Fruit fly (Drosophila melanogaster) whole organism, embryonic: ENCODE data around the gene CG2321.

Experiments
- Aef1 ChIP-seq: fragments of 200-800 bp; sonication (Bioruptor generic); IDR thresholded peaks from 3 replicates; pipeline ENCODE4 v1.3.6; 2022; ENCODE audit warnings: missing biosample characterization, missing genetic modification characterization
- CG12155 ChIP-seq: fragments of 200-800 bp; sonication (Bioruptor generic); optimal IDR thresholded peaks from 3 replicates; lab custom pipeline; 2016; ENCODE audit warnings: missing biosample characterization, missing genetic modification characterization
- CG12219 ChIP-seq: fragments of 200-800 bp; sonication (Bioruptor generic); optimal IDR thresholded peaks from 3 replicates; lab custom pipeline; 2018; ENCODE audit warnings: missing biosample characterization, mild to moderate bottlenecking, missing genetic modification characterization
- CG13287 ChIP-seq: fragments of 200-800 bp; sonication (Bioruptor generic); IDR thresholded peaks from 2 replicates; pipeline ENCODE4 v1.3.6; 2022; ENCODE audit warnings: missing biosample characterization, missing genetic modification characterization; ENCODE audit not compliant: partially characterized antibody
- CG16813 ChIP-seq: fragments of 200-800 bp; sonication (Bioruptor generic); IDR thresholded peaks from 3 replicates; pipeline ENCODE4 v1.3.6; 2022; ENCODE audit warnings: missing biosample characterization, missing genetic modification characterization; ENCODE audit not compliant: partially characterized antibody
- CG17568 ChIP-seq: fragments of 200-800 bp; sonication (Bioruptor generic); optimal IDR thresholded peaks from 2 replicates; lab custom pipeline; 2018; ENCODE audit warnings: missing biosample characterization, mild to moderate bottlenecking, missing genetic modification characterization, moderate library complexity
- CG18476 ChIP-seq: fragments of 200-800 bp; sonication (Bioruptor generic); optimal IDR thresholded peaks from 2 replicates; lab custom pipeline; 2016; ENCODE audit warnings: missing biosample characterization, mild to moderate bottlenecking, missing genetic modification characterization
- CG18599 ChIP-seq: fragments of 200-800 bp; sonication (Bioruptor generic); optimal IDR thresholded peaks from 3 replicates; lab custom pipeline; 2017; ENCODE audit warnings: missing biosample characterization, missing genetic modification characterization, mild to moderate bottlenecking, moderate library complexity, missing genetic modification reagents
- CG30403 ChIP-seq: fragments of 200-800 bp; sonication (Bioruptor generic); optimal IDR thresholded peaks from 3 replicates; lab custom pipeline; 2016; ENCODE audit warnings: missing biosample characterization, missing genetic modification characterization
- CG31365 ChIP-seq: fragments of 200-800 bp; sonication (Bioruptor generic); optimal IDR thresholded peaks from 2 replicates; lab custom pipeline; 2018; ENCODE audit warnings: missing biosample characterization, mild to moderate bottlenecking, missing genetic modification characterization
- CG4707 ChIP-seq: fragments of 200-800 bp; sonication (Bioruptor generic); optimal IDR thresholded peaks from 2 replicates; lab custom pipeline; 2018; ENCODE audit warnings: missing biosample characterization, mild to moderate bottlenecking, missing genetic modification characterization, moderate library complexity
- CG8290 ChIP-seq, 3 experiments: fragments of 200-800 bp; sonication (Bioruptor generic); optimal IDR thresholded peaks; 2 replicates each; lab custom pipeline; 2016 to 2019; ENCODE audit warnings: missing biosample characterization in 3 of 3, missing genetic modification characterization in 3 of 3, mild to moderate bottlenecking in 2 of 3, moderate library complexity in 1 of 3
- CG8478 ChIP-seq: fragments of >200 bp; optimal IDR thresholded peaks from 2 replicates; lab custom pipeline; 2018
- CG8924 ChIP-seq: fragments of 200-800 bp; optimal IDR thresholded peaks from 3 replicates; lab custom pipeline; 2019; ENCODE audit warnings: missing biosample characterization, mild to moderate bottlenecking, missing genetic modification characterization, moderate library complexity
- CG9797 ChIP-seq: fragments of 200-800 bp; sonication (Bioruptor generic); optimal IDR thresholded peaks from 3 replicates; lab custom pipeline; 2018; ENCODE audit warnings: missing biosample characterization, mild to moderate bottlenecking, missing genetic modification characterization
- D ChIP-seq, 2 experiments: fragments of 200-800 bp in 1 of 2; fragments of >200 bp in 1 of 2; sonication (Bioruptor generic) in 1 of 2; optimal IDR thresholded peaks; 2 replicates in 1 of 2; 3 replicates in 1 of 2; lab custom pipeline; 2017; ENCODE audit warnings: mild to moderate bottlenecking in 1 of 2, missing biosample characterization in 1 of 2, missing genetic modification characterization in 1 of 2, missing genetic modification reagents in 1 of 2
- Dfd ChIP-seq, 2 experiments: fragments of >200 bp; optimal IDR thresholded peaks; 2 replicates each; lab custom pipeline; 2017; ENCODE audit warnings: missing biosample characterization in 2 of 2, missing genetic modification characterization in 2 of 2
- Dip3 ChIP-seq: fragments of 200-800 bp; sonication (Bioruptor generic); optimal IDR thresholded peaks from 3 replicates; lab custom pipeline; 2016; ENCODE audit warnings: missing biosample characterization, missing genetic modification characterization
- E2f1 ChIP-seq: fragments of 200-800 bp; sonication (Bioruptor generic); IDR thresholded peaks from 2 replicates; pipeline ENCODE4 v1.3.6; 2022; ENCODE audit warnings: missing biosample characterization, missing genetic modification characterization
- Gug ChIP-seq: fragments of 200-800 bp; sonication (Bioruptor generic); IDR thresholded peaks from 4 replicates; pipeline ENCODE4 v1.3.6; 2022; ENCODE audit warnings: missing biosample characterization, missing genetic modification characterization
- HLH4C ChIP-seq: fragments of 200-800 bp; sonication (Bioruptor generic); IDR thresholded peaks from 3 replicates; pipeline ENCODE4 v1.3.6; 2022; ENCODE audit warnings: missing biosample characterization, missing genetic modification characterization; ENCODE audit not compliant: partially characterized antibody
- HLHmδ ChIP-seq: fragments of 200-800 bp; sonication (Bioruptor generic); optimal IDR thresholded peaks from 2 replicates; lab custom pipeline; 2018; ENCODE audit warnings: missing biosample characterization, mild to moderate bottlenecking, missing genetic modification characterization, moderate library complexity
- Hr78 ChIP-seq, 2 experiments: fragments of 200-800 bp in 1 of 2; fragments of >200 bp in 1 of 2; sonication (Bioruptor generic) in 1 of 2; optimal IDR thresholded peaks; 2 replicates each; lab custom pipeline; 2017 to 2019; ENCODE audit warnings: missing biosample characterization in 2 of 2, missing genetic modification characterization in 2 of 2, mild to moderate bottlenecking in 1 of 2, moderate library complexity in 1 of 2
- Lim3 ChIP-seq: fragments of 200-800 bp; sonication (Bioruptor generic); IDR thresholded peaks from 2 replicates; pipeline ENCODE4 v1.3.6; 2022; ENCODE audit warnings: missing biosample characterization, missing genetic modification characterization
- MTF-1 ChIP-seq: fragments of 200-800 bp; sonication (Bioruptor generic); optimal IDR thresholded peaks from 2 replicates; lab custom pipeline; 2018; ENCODE audit warnings: missing biosample characterization, mild to moderate bottlenecking, missing genetic modification characterization, borderline replicate concordance
- Six4 ChIP-seq: fragments of 200-800 bp; sonication (Bioruptor generic); optimal IDR thresholded peaks from 2 replicates; lab custom pipeline; 2016; ENCODE audit warnings: missing biosample characterization, missing genetic modification characterization
- Sry-δ ChIP-seq: fragments of 200-800 bp; sonication (Bioruptor generic); optimal IDR thresholded peaks from 2 replicates; lab custom pipeline; 2016; ENCODE audit warnings: missing biosample characterization, missing genetic modification characterization
- dpn ChIP-seq, 2 experiments: fragments of 200-800 bp; sonication (Bioruptor generic); optimal IDR thresholded peaks; 3 replicates each; lab custom pipeline; 2016; ENCODE audit warnings: missing biosample characterization in 2 of 2, missing genetic modification characterization in 2 of 2
- fd3F ChIP-seq: fragments of 200-800 bp; sonication (Bioruptor generic); optimal IDR thresholded peaks from 2 replicates; lab custom pipeline; 2018; ENCODE audit warnings: missing biosample characterization, mild to moderate bottlenecking, missing genetic modification characterization, moderate library complexity
- fru ChIP-seq: fragments of >200 bp; optimal IDR thresholded peaks from 2 replicates; lab custom pipeline; 2017
- ftz-f1 ChIP-seq: fragments of 200-800 bp; sonication (Bioruptor generic); optimal IDR thresholded peaks from 2 replicates; lab custom pipeline; 2016; ENCODE audit warnings: missing biosample characterization, missing genetic modification characterization
- kni ChIP-seq: fragments of 200-800 bp; sonication (Bioruptor generic); optimal IDR thresholded peaks from 3 replicates; lab custom pipeline; 2017; ENCODE audit warnings: mild to moderate bottlenecking, missing biosample characterization, missing genetic modification reagents, missing genetic modification characterization
- knrl ChIP-seq: fragments of 200-800 bp; sonication (Bioruptor generic); IDR thresholded peaks from 3 replicates; pipeline ENCODE4 v1.3.6; 2022; ENCODE audit warnings: missing biosample characterization, missing genetic modification characterization; ENCODE audit not compliant: partially characterized antibody
- lmd ChIP-seq: fragments of 200-800 bp; sonication (Bioruptor generic); IDR thresholded peaks from 2 replicates; pipeline ENCODE4 v1.3.6; 2022; ENCODE audit warnings: missing biosample characterization, missing genetic modification characterization
- luna ChIP-seq: fragments of 200-800 bp; sonication (Bioruptor generic); optimal IDR thresholded peaks from 2 replicates; lab custom pipeline; 2016; ENCODE audit warnings: missing biosample characterization, missing genetic modification characterization
- mld ChIP-seq: fragments of 200-800 bp; sonication (Bioruptor generic); IDR thresholded peaks from 3 replicates; pipeline ENCODE4 v1.3.6; 2022; ENCODE audit warnings: missing biosample characterization, missing genetic modification characterization; ENCODE audit not compliant: partially characterized antibody
- pfk ChIP-seq: fragments of 200-800 bp; sonication (Bioruptor generic); optimal IDR thresholded peaks from 2 replicates; lab custom pipeline; 2018; ENCODE audit warnings: missing biosample characterization, mild to moderate bottlenecking, missing genetic modification characterization, moderate library complexity
- pita ChIP-seq: fragments of 200-800 bp; sonication (Bioruptor generic); optimal IDR thresholded peaks from 2 replicates; lab custom pipeline; 2017; ENCODE audit warnings: missing biosample characterization, mild to moderate bottlenecking, missing genetic modification characterization
- prd ChIP-seq, 3 experiments: fragments of >200 bp in 2 of 3; fragments of 200-800 bp in 1 of 3; sonication (Bioruptor generic) in 1 of 3; optimal IDR thresholded peaks in 2 of 3; IDR thresholded peaks in 1 of 3; 2 replicates in 2 of 3; 3 replicates in 1 of 3; pipeline versions ENCODE4 v1.3.6 to Lab custom; 2017 to 2022; ENCODE audit warnings: missing biosample characterization in 1 of 3, missing genetic modification characterization in 1 of 3
- psq ChIP-seq: fragments of 200-800 bp; sonication (Bioruptor generic); optimal IDR thresholded peaks from 2 replicates; lab custom pipeline; 2017; ENCODE audit warnings: missing biosample characterization, missing genetic modification characterization
- ro ChIP-seq: fragments of 200-800 bp; sonication (Bioruptor generic); IDR thresholded peaks from 2 replicates; pipeline ENCODE4 v1.3.6; 2022; ENCODE audit warnings: missing biosample characterization, missing genetic modification characterization
- sima ChIP-seq: fragments of 200-800 bp; sonication (Bioruptor generic); optimal IDR thresholded peaks from 2 replicates; lab custom pipeline; 2016; ENCODE audit warnings: missing biosample characterization, missing genetic modification characterization
- stc ChIP-seq: fragments of 200-800 bp; sonication (Bioruptor generic); IDR thresholded peaks from 2 replicates; pipeline ENCODE4 v1.3.6; 2022; ENCODE audit warnings: missing biosample characterization, missing genetic modification characterization
- tll ChIP-seq, 2 experiments: fragments of 200-800 bp in 1 of 2; fragments of >200 bp in 1 of 2; sonication (Bioruptor generic) in 1 of 2; optimal IDR thresholded peaks; 2 replicates each; lab custom pipeline; 2017 to 2019; ENCODE audit warnings: missing biosample characterization in 2 of 2, missing genetic modification characterization in 2 of 2, mild to moderate bottlenecking in 1 of 2, moderate library complexity in 1 of 2
- usp ChIP-seq: fragments of >200 bp; optimal IDR thresholded peaks from 2 replicates; lab custom pipeline; 2017; ENCODE audit warnings: missing biosample characterization, missing genetic modification characterization
- vnd ChIP-seq: fragments of 200-800 bp; sonication (Bioruptor generic); IDR thresholded peaks from 3 replicates; pipeline ENCODE4 v1.3.6; 2022; ENCODE audit warnings: missing biosample characterization, missing genetic modification characterization; ENCODE audit not compliant: partially characterized antibody
- z ChIP-seq: fragments of 200-800 bp; sonication (Bioruptor generic); IDR thresholded peaks from 3 replicates; pipeline ENCODE4 v1.3.6; 2022; ENCODE audit warnings: missing biosample characterization, missing genetic modification characterization
- zen2 ChIP-seq: fragments of 200-800 bp; sonication (Bioruptor generic); IDR thresholded peaks from 3 replicates; pipeline ENCODE4 v1.3.6; 2022; ENCODE audit warnings: missing biosample characterization, missing genetic modification characterization; ENCODE audit not compliant: partially characterized antibody

Gene CG2321

DNA sequence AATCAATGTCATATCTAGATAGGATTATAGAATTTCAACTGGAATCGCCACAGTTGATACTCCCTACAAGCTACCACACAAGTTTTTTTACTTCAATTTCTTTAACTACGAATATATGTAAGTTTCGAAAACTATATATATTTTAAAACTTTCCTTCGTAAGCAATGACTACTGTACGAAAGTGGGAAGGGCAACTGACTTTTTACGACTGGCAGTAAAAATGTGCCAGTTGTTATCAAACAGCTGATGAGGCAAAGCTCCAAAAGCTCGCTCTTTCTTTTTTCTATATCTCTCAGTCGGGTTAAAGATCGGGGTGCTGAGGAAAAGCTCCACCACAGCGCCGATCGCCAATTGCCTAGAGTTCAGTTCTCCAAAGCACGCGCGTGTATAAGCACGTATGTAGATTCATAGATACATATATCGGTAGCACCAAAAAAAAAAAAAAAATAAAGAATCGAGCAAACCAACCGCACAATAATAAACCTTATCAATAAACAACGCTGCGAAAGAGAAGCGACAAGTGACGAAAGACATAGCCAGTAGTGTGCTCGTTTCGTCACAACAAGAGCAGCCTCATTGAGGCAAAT, 10.0 kb downstream of the CG2321 start (continued):
- TF ChIP-seq CG17568 (GFP tag; lab: Kevin White, UChicago), result no peak
- TF ChIP-seq E2f1, result peak; percentile 48
- peak; percentile 55 for TF ChIP-seq CG12219 (GFP tag; lab: Kevin White, UChicago)
- no peak for TF ChIP-seq CG12155 (GFP tag; lab: Kevin White, UChicago)
- no peak for TF ChIP-seq pita (GFP tag; lab: Kevin White, UChicago)
- no peak for TF ChIP-seq usp
- TF ChIP-seq sima (GFP tag; lab: Kevin White, UChicago), result no peak
- TF ChIP-seq CG4707 (GFP tag; lab: Kevin White, UChicago), result no peak
- TF ChIP-seq CG30403 (GFP tag; lab: Kevin White, UChicago), result peak; percentile 42
- TF ChIP-seq CG18599, result peak; percentile 68
- peak; percentile 61 for TF ChIP-seq Dip3 (GFP tag; lab: Kevin White, UChicago)
- no peak for TF ChIP-seq Sry-δ
- TF ChIP-seq Six4 (GFP tag; lab: Kevin White, UChicago), result no peak
- TF ChIP-seq CG16813 (GFP tag; lab: Robert Waterston, UW), result 0 out of 3 replicates have a peak, but pooled peaks have one; percentile 8
- TF ChIP-seq knrl (GFP tag; lab: Robert Waterston, UW), result no peak
- no peak for TF ChIP-seq psq
- peak; percentile 31 to 39 for TF ChIP-seq dpn (GFP tag; optimal IDR thresholded peaks at IDR 0.05; lab: Kevin White, UChicago)
- peak; percentile 70 for TF ChIP-seq lmd (GFP tag; lab: Robert Waterston, UW)
- no peak for TF ChIP-seq ro (GFP tag; lab: Robert Waterston, UW)
- no peak for TF ChIP-seq CG9797
- TF ChIP-seq mld (GFP tag; lab: Robert Waterston, UW), result no peak
- TF ChIP-seq kni, result no peak
- TF ChIP-seq stc (GFP tag; lab: Robert Waterston, UW), result peak; percentile 72
- no peak for TF ChIP-seq z (GFP tag; lab: Robert Waterston, UW)
- no peak for TF ChIP-seq HLHmδ (GFP tag; lab: Kevin White, UChicago)
- no peak for TF ChIP-seq luna (GFP tag; lab: Kevin White, UChicago)
- peak; percentile 32 for TF ChIP-seq CG18476 (GFP tag; lab: Kevin White, UChicago)
- TF ChIP-seq fd3F (GFP tag; lab: Kevin White, UChicago), result peak; percentile 59
- TF ChIP-seq fru (lab: Kevin White, UChicago), result no peak
- peak; percentile 26 for TF ChIP-seq MTF-1 (GFP tag; lab: Kevin White, UChicago)
- peak; percentile 37 for TF ChIP-seq CG31365 (tag; lab: Kevin White, UChicago)
- peak in 1 of 2 experiments; percentile 83 for TF ChIP-seq Hr78 (GFP tag; optimal IDR thresholded peaks at IDR 0.05; lab: Kevin White, UChicago)
- no peak for TF ChIP-seq tll (GFP tag; optimal IDR thresholded peaks at IDR 0.05; lab: Kevin White, UChicago)
- no peak for TF ChIP-seq Lim3 (GFP tag; lab: Robert Waterston, UW)
- TF ChIP-seq CG8290 (GFP tag; optimal IDR thresholded peaks at IDR 0.05; lab: Kevin White, UChicago), result no peak
- TF ChIP-seq CG8290 (tag; optimal IDR thresholded peaks at IDR 0.05; lab: Kevin White, UChicago), result peak in 1 of 2 experiments; percentile 50
- no peak for TF ChIP-seq zen2 (GFP tag; lab: Robert Waterston, UW)
- TF ChIP-seq pfk (GFP tag; lab: Kevin White, UChicago), result peak; percentile 5
- no peak for TF ChIP-seq CG8478
- peak; percentile 20 for TF ChIP-seq ftz-f1 (GFP tag; lab: Kevin White, UChicago)
- peak; percentile 34; the same call in 1 of the 2 replicates for TF ChIP-seq CG13287 (GFP tag; lab: Robert Waterston, UW)
- no peak for TF ChIP-seq Dfd (GFP tag; optimal IDR thresholded peaks at IDR 0.05; lab: Kevin White, UChicago)
- no peak for TF ChIP-seq prd (optimal IDR thresholded peaks at IDR 0.05; lab: Kevin White, UChicago)
- TF ChIP-seq prd (GFP tag; IDR thresholded peaks at IDR 0.05; lab: Robert Waterston, UW), result peak; percentile 76
- peak; percentile 49; the same call in 2 of the 3 replicates for TF ChIP-seq Aef1
- peak; percentile 54; the same call in 1 of the 4 replicates for TF ChIP-seq Gug (GFP tag; lab: Robert Waterston, UW)
- TF ChIP-seq vnd (GFP tag; lab: Robert Waterston, UW), result no peak
- no peak for TF ChIP-seq HLH4C (GFP tag; lab: Robert Waterston, UW)
- TF ChIP-seq D (optimal IDR thresholded peaks at IDR 0.05; lab: Kevin White, UChicago), result no peak
- peak; percentile 36 for TF ChIP-seq D (GFP tag; optimal IDR thresholded peaks at IDR 0.05; lab: Kevin White, UChicago)
- peak; percentile 73 for TF ChIP-seq CG8924
